Worm (Caenorhabditis elegans) whole organism, early embryonic: ENCODE results near the gene T23E1.3.

Source experiments
- B0310.2 ChIP-seq: sonication (generic microtip); optimal IDR thresholded peaks from 2 replicates; lab custom pipeline; 2016; ENCODE audit warnings: mild to moderate bottlenecking, missing genetic modification characterization, missing compliant biosample characterization
- F13C5.2 ChIP-seq: sonication (generic microtip); optimal IDR thresholded peaks from 2 replicates; lab custom pipeline; 2017; ENCODE audit warnings: mild to moderate bottlenecking, missing genetic modification characterization, inconsistent platforms, missing compliant biosample characterization
- ama-1 ChIP-seq: fragments of 150-350 bp; optimal IDR thresholded peaks from 2 replicates; lab custom pipeline; 2014
- ceh-36 ChIP-seq: sonication (generic microtip); optimal IDR thresholded peaks from 2 replicates; lab custom pipeline; 2016; ENCODE audit warnings: missing genetic modification characterization, inconsistent platforms, missing compliant biosample characterization
- ets-7 ChIP-seq: sonication (generic microtip); optimal IDR thresholded peaks from 2 replicates; lab custom pipeline; 2016; ENCODE audit warnings: missing genotype, missing genetic modification characterization, missing compliant biosample characterization
- flt-1 ChIP-seq: fragments of 200-800 bp; sonication (Bioruptor generic); IDR thresholded peaks from 2 replicates; pipeline ENCODE4 v1.3.6; 2022; ENCODE audit warnings: missing genetic modification characterization, missing compliant biosample characterization
- hmbx-1 ChIP-seq: sonication (generic microtip); optimal IDR thresholded peaks from 2 replicates; lab custom pipeline; 2016; ENCODE audit warnings: mild to moderate bottlenecking, missing genetic modification characterization, missing compliant biosample characterization
- hnd-1 ChIP-seq: sonication (generic microtip); optimal IDR thresholded peaks from 2 replicates; lab custom pipeline; 2016; ENCODE audit warnings: missing genetic modification characterization, missing compliant biosample characterization
- pes-1 ChIP-seq: fragments of 200-800 bp; sonication (Bioruptor generic); IDR thresholded peaks from 2 replicates; pipeline ENCODE4 v1.3.6; 2022; ENCODE audit warnings: missing genetic modification reagents, missing genetic modification characterization, missing compliant biosample characterization
- tbx-37 ChIP-seq: fragments of 200-800 bp; sonication (Bioruptor generic); conservative IDR thresholded peaks from 2 replicates; pipeline ENCODE4 v1.3.6; 2022; ENCODE audit warnings: missing genetic modification reagents, missing genetic modification characterization, missing compliant biosample characterization
- tra-4 ChIP-seq: sonication (generic microtip); optimal IDR thresholded peaks from 2 replicates; lab custom pipeline; 2017; ENCODE audit warnings: missing genetic modification characterization, missing compliant biosample characterization

- TF ChIP-seq B0310.2 (tag; lab: Kevin White, UChicago): no peak
- TF ChIP-seq F13C5.2 (tag; lab: Kevin White, UChicago): no peak
- no peak for TF ChIP-seq ets-7
- TF ChIP-seq ama-1 (lab: Kevin White, UChicago): no peak
- no peak for TF ChIP-seq hnd-1 (tag; lab: Kevin White, UChicago)
- TF ChIP-seq tra-4 (tag; lab: Kevin White, UChicago): no peak
- no peak for TF ChIP-seq ceh-36 (tag; lab: Kevin White, UChicago)
- TF ChIP-seq tbx-37 (GFP tag; lab: Robert Waterston, UW): no peak
- TF ChIP-seq hmbx-1 (tag; lab: Kevin White, UChicago): no peak
- no peak for TF ChIP-seq flt-1 (GFP tag; lab: Robert Waterston, UW)
- no peak for TF ChIP-seq pes-1
Measured at ce11 chrIV:3182920-3183319, 37.2 kb downstream of the T23E1.3 start.
